Worm (Caenorhabditis elegans) whole organism, L4 larva: Measurements from ENCODE around the gene K02E7.11.

Source experiments
- ama-1 ChIP-seq: fragments of 150-350 bp; optimal IDR thresholded peaks from 2 replicates; lab custom pipeline; 2014; ENCODE audit warnings: inconsistent platforms, mixed read lengths
- ceh-28 ChIP-seq: fragments of 150-350 bp; optimal IDR thresholded peaks from 2 replicates; lab custom pipeline; 2014; ENCODE audit warnings: missing biosample characterization, missing genetic modification reagents, missing genetic modification characterization
- mep-1 ChIP-seq: fragments of 150-350 bp; sonication (generic microtip); optimal IDR thresholded peaks from 3 replicates; lab custom pipeline; 2014; ENCODE audit warnings: missing biosample characterization, missing genetic modification characterization
- nhr-11 ChIP-seq: fragments of 150-350 bp; optimal IDR thresholded peaks from 2 replicates; lab custom pipeline; 2014; ENCODE audit warnings: missing biosample characterization, missing genetic modification characterization
- nhr-237 ChIP-seq: sonication (generic microtip); optimal IDR thresholded peaks from 2 replicates; lab custom pipeline; 2017; ENCODE audit warnings: missing biosample characterization, missing genetic modification characterization
- nhr-41 ChIP-seq: fragments of 200-800 bp; sonication (Bioruptor generic); IDR thresholded peaks from 2 replicates; pipeline ENCODE4 v1.3.6; 2022; ENCODE audit warnings: missing genetic modification reagents, missing genetic modification characterization, missing compliant biosample characterization
- spr-1 ChIP-seq: sonication (generic microtip); optimal IDR thresholded peaks from 2 replicates; lab custom pipeline; 2016; ENCODE audit warnings: mild to moderate bottlenecking, missing genetic modification characterization, missing compliant biosample characterization
- zag-1 ChIP-seq: fragments of 150-350 bp; optimal IDR thresholded peaks from 2 replicates; lab custom pipeline; 2014; ENCODE audit warnings: missing biosample characterization, missing genetic modification characterization
- zfp-2 ChIP-seq: sonication (generic microtip); optimal IDR thresholded peaks from 2 replicates; lab custom pipeline; 2016; ENCODE audit warnings: mild to moderate bottlenecking, missing genetic modification characterization, missing compliant biosample characterization

ce11 chrII:1124757-1125156 is 49.4 kb upstream of the K02E7.11 start:
- no peak for TF ChIP-seq nhr-11
- no peak for TF ChIP-seq mep-1 (tag; lab: Kevin White, UChicago)
- no peak for TF ChIP-seq zfp-2 (tag; lab: Kevin White, UChicago)
- TF ChIP-seq nhr-41 (GFP tag; lab: Robert Waterston, UW), result no peak
- no peak for TF ChIP-seq ama-1 (lab: Kevin White, UChicago)
- no peak for TF ChIP-seq spr-1 (tag; lab: Kevin White, UChicago)
- TF ChIP-seq ceh-28 (tag; lab: Kevin White, UChicago), result no peak
- no peak for TF ChIP-seq zag-1 (tag; lab: Kevin White, UChicago)
- TF ChIP-seq nhr-237, result no peak
